Worm (Caenorhabditis elegans) whole organism, L4 larva: ENCODE data around the gene ZC196.9.

Experiments
- D1046.2 ChIP-seq: fragments of 200-800 bp; sonication (Bioruptor generic); IDR thresholded peaks from 2 replicates; pipeline ENCODE4 v1.3.6; 2022; ENCODE audit warnings: missing genetic modification characterization, missing compliant biosample characterization
- F37D6.2 ChIP-seq: sonication (generic microtip); optimal IDR thresholded peaks from 2 replicates; lab custom pipeline; 2016; ENCODE audit warnings: mild to moderate bottlenecking, missing genetic modification characterization, missing compliant biosample characterization
- F44E2.7 ChIP-seq: fragments of 200-800 bp; sonication (Bioruptor generic); IDR thresholded peaks from 2 replicates; pipeline ENCODE4 v2.1.2; 2022; ENCODE audit warnings: missing genetic modification characterization, missing compliant biosample characterization
- R02D3.7 ChIP-seq: fragments of 150-350 bp; sonication (generic microtip); optimal IDR thresholded peaks from 3 replicates; lab custom pipeline; 2014; ENCODE audit warnings: missing biosample characterization, missing genetic modification characterization
- T26A8.4 ChIP-seq: fragments of 200-800 bp; sonication (Bioruptor generic); IDR thresholded peaks from 2 replicates; pipeline ENCODE4 v1.3.6; 2022; ENCODE audit warnings: missing genetic modification characterization, missing compliant biosample characterization
- Y105C5A.15 ChIP-seq: fragments of 200-800 bp; sonication (Bioruptor generic); IDR thresholded peaks from 2 replicates; pipeline ENCODE4 v1.3.6; 2022; ENCODE audit warnings: missing genetic modification characterization, missing compliant biosample characterization
- Y5F2A.4 ChIP-seq: fragments of 200-800 bp; sonication (Bioruptor generic); optimal IDR thresholded peaks from 2 replicates; lab custom pipeline; 2018; ENCODE audit warnings: mild to moderate bottlenecking, missing genetic modification characterization, missing compliant biosample characterization
- ama-1 ChIP-seq: fragments of 150-350 bp; optimal IDR thresholded peaks from 2 replicates; lab custom pipeline; 2014; ENCODE audit warnings: inconsistent platforms, mixed read lengths
- ceh-20 ChIP-seq: fragments of 200-800 bp; sonication (Bioruptor generic); IDR thresholded peaks from 2 replicates; pipeline ENCODE4 v1.3.6; 2022; ENCODE audit warnings: missing genetic modification reagents, missing genetic modification characterization, missing compliant biosample characterization
- ceh-32 ChIP-seq: sonication (generic microtip); optimal IDR thresholded peaks from 2 replicates; lab custom pipeline; 2016; ENCODE audit warnings: mild to moderate bottlenecking, missing genetic modification characterization, missing compliant biosample characterization; ENCODE audit not compliant: poor library complexity
- ces-1 ChIP-seq: fragments of 150-350 bp; sonication (generic microtip); optimal IDR thresholded peaks from 4 replicates; lab custom pipeline; 2014; ENCODE audit warnings: missing biosample characterization, missing genetic modification reagents, missing genetic modification characterization
- daf-12 ChIP-seq: fragments of 150-350 bp; optimal IDR thresholded peaks from 2 replicates; lab custom pipeline; 2014; ENCODE audit warnings: missing biosample characterization, missing genetic modification reagents, missing genetic modification characterization
- daf-16 ChIP-seq, 3 experiments: sonication (generic microtip); optimal IDR thresholded peaks; 2 replicates each; lab custom pipeline; 2016 to 2017; ENCODE audit warnings: missing genetic modification characterization in 3 of 3, missing genetic modification reagents in 3 of 3, mild to moderate bottlenecking in 2 of 3, missing compliant biosample characterization in 2 of 3, missing biosample characterization in 1 of 3, moderate library complexity in 1 of 3
- daf-8 ChIP-seq: fragments of 200-800 bp; sonication (Bioruptor generic); IDR thresholded peaks from 2 replicates; pipeline ENCODE4 v1.3.6; 2022; ENCODE audit warnings: missing genetic modification characterization, missing compliant biosample characterization
- dmd-8 ChIP-seq: fragments of 200-800 bp; sonication (Bioruptor generic); IDR thresholded peaks from 2 replicates; pipeline ENCODE4 v1.3.6; 2022; ENCODE audit warnings: missing genetic modification characterization, missing compliant biosample characterization
- dpl-1 ChIP-seq: fragments of 150-350 bp; optimal IDR thresholded peaks from 2 replicates; lab custom pipeline; 2014; ENCODE audit warnings: missing biosample characterization, missing genetic modification reagents, missing genetic modification characterization
- egl-43 ChIP-seq: fragments of 200-800 bp; sonication (Bioruptor generic); IDR thresholded peaks from 2 replicates; pipeline ENCODE4 v1.3.6; 2022; ENCODE audit warnings: missing genetic modification reagents, missing genetic modification characterization, missing compliant biosample characterization
- fkh-10 ChIP-seq: fragments of 150-350 bp; optimal IDR thresholded peaks from 2 replicates; lab custom pipeline; 2014; ENCODE audit warnings: missing biosample characterization, missing genetic modification reagents, missing genetic modification characterization
- gei-8 ChIP-seq: fragments of 200-800 bp; sonication (Bioruptor generic); optimal IDR thresholded peaks from 2 replicates; lab custom pipeline; 2018; ENCODE audit warnings: mild to moderate bottlenecking, missing genetic modification characterization, missing compliant biosample characterization
- hlh-11 ChIP-seq: fragments of 200-800 bp; sonication (Bioruptor generic); optimal IDR thresholded peaks from 2 replicates; lab custom pipeline; 2018; ENCODE audit warnings: mild to moderate bottlenecking, missing genetic modification characterization, missing compliant biosample characterization
- lin-1 ChIP-seq: fragments of 200-800 bp; sonication (Bioruptor generic); IDR thresholded peaks from 2 replicates; pipeline ENCODE4 v1.3.6; 2022; ENCODE audit warnings: missing genetic modification reagents, missing genetic modification characterization, missing compliant biosample characterization
- lin-29 ChIP-seq: fragments of 200-800 bp; sonication (Bioruptor generic); IDR thresholded peaks from 2 replicates; pipeline ENCODE4 v1.3.6; 2022; ENCODE audit warnings: missing genetic modification reagents, missing genetic modification characterization, missing compliant biosample characterization
- lin-38 ChIP-seq: fragments of 200-800 bp; sonication (Bioruptor generic); IDR thresholded peaks from 2 replicates; pipeline ENCODE4 v1.3.6; 2022; ENCODE audit warnings: missing genetic modification reagents, missing genetic modification characterization, missing compliant biosample characterization
- lin-39 ChIP-seq: fragments of 150-350 bp; optimal IDR thresholded peaks from 2 replicates; lab custom pipeline; 2014; ENCODE audit warnings: missing biosample characterization, missing genetic modification reagents, missing genetic modification characterization
- lir-3 ChIP-seq: sonication (generic microtip); optimal IDR thresholded peaks from 2 replicates; lab custom pipeline; 2016; ENCODE audit warnings: mild to moderate bottlenecking, missing genetic modification characterization, missing compliant biosample characterization
- madf-5 ChIP-seq, 2 experiments: fragments of 200-800 bp; sonication (Bioruptor generic); IDR thresholded peaks; 2 replicates each; pipeline ENCODE4 v1.3.6; 2022; ENCODE audit warnings: missing compliant biosample characterization in 2 of 2, missing genetic modification characterization in 2 of 2
- mdl-1 ChIP-seq, 2 experiments: fragments of 150-350 bp in 1 of 2; sonication (generic microtip) in 1 of 2; optimal IDR thresholded peaks; 2 replicates each; lab custom pipeline; 2014 to 2017; ENCODE audit warnings: missing biosample characterization in 2 of 2, missing genetic modification characterization in 2 of 2
- mep-1 ChIP-seq: fragments of 150-350 bp; sonication (generic microtip); optimal IDR thresholded peaks from 3 replicates; lab custom pipeline; 2014; ENCODE audit warnings: missing biosample characterization, missing genetic modification characterization
- mes-2 ChIP-seq: sonication (generic microtip); optimal IDR thresholded peaks from 2 replicates; lab custom pipeline; 2016; ENCODE audit warnings: missing genotype, mild to moderate bottlenecking, missing genetic modification characterization, missing compliant biosample characterization; ENCODE audit not compliant: poor library complexity, severe bottlenecking
- nhr-102 ChIP-seq: sonication (generic microtip); optimal IDR thresholded peaks from 2 replicates; lab custom pipeline; 2016; ENCODE audit warnings: mild to moderate bottlenecking, missing genetic modification characterization, moderate library complexity, missing compliant biosample characterization
- nhr-41 ChIP-seq: fragments of 200-800 bp; sonication (Bioruptor generic); IDR thresholded peaks from 2 replicates; pipeline ENCODE4 v1.3.6; 2022; ENCODE audit warnings: missing genetic modification reagents, missing genetic modification characterization, missing compliant biosample characterization
- nhr-42 ChIP-seq: fragments of 200-800 bp; sonication (Bioruptor generic); IDR thresholded peaks from 2 replicates; pipeline ENCODE4 v1.3.6; 2022; ENCODE audit warnings: missing genetic modification characterization, missing compliant biosample characterization
- nhr-77 ChIP-seq: fragments of 150-350 bp; optimal IDR thresholded peaks from 2 replicates; lab custom pipeline; 2014; ENCODE audit warnings: missing biosample characterization, missing genetic modification characterization
- pha-4 ChIP-seq, 2 experiments: fragments of 150-350 bp in 1 of 2; fragments of 200-800 bp in 1 of 2; sonication (Bioruptor generic) in 1 of 2; IDR thresholded peaks in 1 of 2; optimal IDR thresholded peaks in 1 of 2; 2 replicates each; pipeline versions ENCODE4 v1.3.6 to Lab custom; 2014 to 2022; ENCODE audit warnings: missing genetic modification characterization in 2 of 2, missing genetic modification reagents in 2 of 2, missing biosample characterization in 1 of 2, missing compliant biosample characterization in 1 of 2
- php-3 ChIP-seq: fragments of 200-800 bp; sonication (Bioruptor generic); IDR thresholded peaks from 2 replicates; pipeline ENCODE4 v1.3.6; 2022; ENCODE audit warnings: missing genetic modification reagents, missing genetic modification characterization, missing compliant biosample characterization
- pqm-1 ChIP-seq: sonication (generic microtip); optimal IDR thresholded peaks from 2 replicates; lab custom pipeline; 2017; ENCODE audit warnings: missing biosample characterization, missing genetic modification characterization
- rbr-2 ChIP-seq: sonication (generic microtip); optimal IDR thresholded peaks from 2 replicates; lab custom pipeline; 2016; ENCODE audit warnings: missing genotype, missing genetic modification characterization, missing compliant biosample characterization
- sdz-12 ChIP-seq: fragments of 200-800 bp; sonication (Bioruptor generic); optimal IDR thresholded peaks from 2 replicates; lab custom pipeline; 2018; ENCODE audit warnings: mild to moderate bottlenecking, missing genetic modification characterization, missing compliant biosample characterization
- set-16 ChIP-seq: fragments of 200-800 bp; sonication (Bioruptor generic); IDR thresholded peaks from 2 replicates; pipeline ENCODE4 v1.3.6; 2022; ENCODE audit warnings: missing genetic modification reagents, missing genetic modification characterization, missing compliant biosample characterization
- snpc-1.2 ChIP-seq: fragments of 200-800 bp; sonication (Bioruptor generic); IDR thresholded peaks from 2 replicates; pipeline ENCODE4 v1.3.6; 2022; ENCODE audit warnings: missing genetic modification reagents, missing genetic modification characterization, missing compliant biosample characterization
- spr-1 ChIP-seq: sonication (generic microtip); optimal IDR thresholded peaks from 2 replicates; lab custom pipeline; 2016; ENCODE audit warnings: mild to moderate bottlenecking, missing genetic modification characterization, missing compliant biosample characterization
- tag-97 ChIP-seq: fragments of 200-800 bp; sonication (Bioruptor generic); IDR thresholded peaks from 2 replicates; pipeline ENCODE4 v1.3.6; 2022; ENCODE audit warnings: missing genetic modification characterization, missing compliant biosample characterization
- vab-7 ChIP-seq: fragments of 200-800 bp; sonication (Bioruptor generic); IDR thresholded peaks from 2 replicates; pipeline ENCODE4 v1.3.6; 2022; ENCODE audit warnings: missing genetic modification reagents, missing genetic modification characterization, missing compliant biosample characterization
- zip-2 ChIP-seq: fragments of 150-350 bp; optimal IDR thresholded peaks from 2 replicates; lab custom pipeline; 2014; ENCODE audit warnings: missing biosample characterization, missing genetic modification characterization
- ztf-7 ChIP-seq: fragments of 150-350 bp; optimal IDR thresholded peaks from 2 replicates; lab custom pipeline; 2014; ENCODE audit warnings: missing biosample characterization, missing genetic modification characterization

The ZC196.9 gene

ce11 chrV:8760416-8760815 lies 33.4 kb upstream of the ZC196.9 start, which contains the start of gene ddn-1:
Gene ddn-1 (minus strand): TSS chrV:8760516.
- no peak for TF ChIP-seq lin-29 (GFP tag; lab: Robert Waterston, UW)
- no peak for TF ChIP-seq nhr-77 (tag; lab: Kevin White, UChicago)
- no peak for TF ChIP-seq Y5F2A.4 (GFP tag; lab: Kevin White, UChicago)
- no peak for TF ChIP-seq ces-1 (GFP tag; lab: Kevin White, UChicago)
- no peak for TF ChIP-seq T26A8.4 (GFP tag; lab: Robert Waterston, UW)
- no peak for TF ChIP-seq set-16
- TF ChIP-seq madf-5 (GFP tag; IDR thresholded peaks at IDR 0.05; lab: Robert Waterston, UW), result no peak
- no peak for TF ChIP-seq daf-8
- TF ChIP-seq D1046.2, result no peak
- TF ChIP-seq dpl-1 (GFP tag; lab: Kevin White, UChicago), result no peak
- no peak for TF ChIP-seq spr-1 (tag; lab: Kevin White, UChicago)
- TF ChIP-seq R02D3.7 (tag; lab: Kevin White, UChicago), result no peak
- TF ChIP-seq gei-8 (GFP tag; lab: Kevin White, UChicago), result no peak
- TF ChIP-seq tag-97 (GFP tag; lab: Robert Waterston, UW), result no peak
- TF ChIP-seq F37D6.2 (tag; lab: Kevin White, UChicago), result no peak
- TF ChIP-seq hlh-11 (tag; lab: Kevin White, UChicago), result no peak
- TF ChIP-seq nhr-102, result no peak
- TF ChIP-seq mep-1 (tag; lab: Kevin White, UChicago), result no peak
- TF ChIP-seq vab-7 (GFP tag; lab: Robert Waterston, UW), result no peak

ce11 chrV:8758618-8759017 lies 31.6 kb upstream of the ZC196.9 start, which contains the start of gene B0507.7:
Gene B0507.7 (minus strand): TSS chrV:8758718.
- no peak for TF ChIP-seq daf-8
- TF ChIP-seq daf-12 (tag; lab: Kevin White, UChicago), result no peak
- no peak for TF ChIP-seq ztf-7 (tag; lab: Kevin White, UChicago)
- no peak for TF ChIP-seq lin-38 (GFP tag; lab: Robert Waterston, UW)
- no peak for TF ChIP-seq pqm-1
- no peak for TF ChIP-seq lir-3
- no peak for TF ChIP-seq Y105C5A.15 (GFP tag; lab: Robert Waterston, UW)
- TF ChIP-seq ceh-32 (tag; lab: Kevin White, UChicago), result no peak
- TF ChIP-seq mes-2, result no peak
- TF ChIP-seq lin-39 (tag; lab: Kevin White, UChicago), result no peak
- TF ChIP-seq nhr-41 (GFP tag; lab: Robert Waterston, UW), result no peak
- no peak for TF ChIP-seq mdl-1 (tag; optimal IDR thresholded peaks at IDR 0.05; lab: Kevin White, UChicago)
- no peak for TF ChIP-seq ceh-20 (GFP tag; lab: Robert Waterston, UW)
- TF ChIP-seq gei-8 (GFP tag; lab: Kevin White, UChicago), result no peak
- no peak for TF ChIP-seq dmd-8
- no peak for TF ChIP-seq fkh-10 (GFP tag; lab: Kevin White, UChicago)
- TF ChIP-seq php-3 (GFP tag; lab: Robert Waterston, UW), result no peak
- no peak for TF ChIP-seq ama-1 (lab: Kevin White, UChicago)
- no peak for TF ChIP-seq mep-1 (tag; lab: Kevin White, UChicago)
- no peak for TF ChIP-seq spr-1 (tag; lab: Kevin White, UChicago)
- TF ChIP-seq, all 104 proteins: peak for 0

- TF ChIP-seq zip-2 (tag; lab: Kevin White, UChicago) (no peak), nhr-42 (GFP tag; lab: Robert Waterston, UW) (no peak), pha-4 (GFP tag; IDR thresholded peaks at IDR 0.05; lab: Robert Waterston, UW) (no peak), pha-4 (tag; optimal IDR thresholded peaks at IDR 0.05; lab: Kevin White, UChicago) (no peak), rbr-2 (no peak), sdz-12 (GFP tag; lab: Kevin White, UChicago) (no peak), F44E2.7 (no peak), snpc-1.2 (GFP tag; lab: Robert Waterston, UW) (no peak), lin-1 (GFP tag; lab: Robert Waterston, UW) (no peak), daf-16 (GFP tag; optimal IDR thresholded peaks at IDR 0.05; lab: Kevin White, UChicago) (no peak), daf-16 (tag; optimal IDR thresholded peaks at IDR 0.05; lab: Kevin White, UChicago) (no peak), D1046.2 (no peak), egl-43 (GFP tag; lab: Robert Waterston, UW) (no peak)
Observed at ce11 chrV:8754670-8755069, 27.7 kb upstream of the ZC196.9 start, which contains the start of gene B0507.4. Gene B0507.4 (plus strand): TSS chrV:8754970.
